Fruit fly (Drosophila melanogaster): Measurements from ENCODE around the gene Saf-B.

dm6 chr3R:24864719-24865400, 47.6 kb downstream of the Saf-B start, which contains the start of the genes Srg1 and Elal:
- TF ChIP-seq slou (GFP tag; optimal IDR thresholded peaks at IDR 0.05) (no peak), lbe (GFP tag; optimal IDR thresholded peaks at IDR 0.05) (no peak), ssp (GFP tag; IDR thresholded peaks at IDR 0.05) (no peak), CG31388 (GFP tag; optimal IDR thresholded peaks at IDR 0.05) (no peak), CG34422 (GFP tag; IDR thresholded peaks at IDR 0.05) (no peak), sob (GFP tag; IDR thresholded peaks at IDR 0.05) (peak; percentile 56; the same call in 1 of the 2 replicates), odd (GFP tag; optimal IDR thresholded peaks at IDR 0.05) (no peak), CkIIα-i1 (GFP tag; IDR thresholded peaks at IDR 0.05) (no peak), CG3281 (GFP tag; optimal IDR thresholded peaks at IDR 0.05) (peak; percentile 19), CG10565 (GFP tag; optimal IDR thresholded peaks at IDR 0.05) (no peak), NC2β (GFP tag; optimal IDR thresholded peaks at IDR 0.05) (no peak), CG6254 (GFP tag; optimal IDR thresholded peaks at IDR 0.05) (no peak)

Data from whole organism, embryonic.